Worm (Caenorhabditis elegans): ENCODE measurements around the gene R03G8.3.

DNA sequence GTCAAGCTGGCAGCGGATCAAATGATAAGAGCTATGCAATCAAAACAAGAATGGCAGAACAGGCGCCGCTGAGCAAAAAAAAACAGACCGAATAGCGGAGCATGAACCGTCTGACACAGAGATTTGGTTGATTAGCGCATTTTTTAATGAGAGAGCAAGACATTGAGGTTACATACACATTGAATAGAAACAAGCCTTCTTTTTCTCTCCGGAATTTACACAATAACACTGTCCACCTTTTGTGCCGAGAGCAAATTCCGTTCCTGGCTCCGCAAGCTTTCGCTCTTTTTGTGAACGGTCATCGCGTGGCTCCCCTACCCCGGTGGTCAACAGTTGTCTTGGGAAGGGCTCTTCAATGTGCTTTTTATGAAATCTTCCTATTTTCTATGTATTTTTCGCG lies 35.2 kb upstream of the R03G8.3 start, which contains the start of gene K03A11.6:
- TF ChIP-seq tab-1 (GFP tag; IDR thresholded peaks at IDR 0.05) = no peak
- TF ChIP-seq ref-1 (GFP tag; conservative IDR thresholded peaks at IDR 0.05) = no peak
- no peak for TF ChIP-seq klf-2 (GFP tag; conservative IDR thresholded peaks at IDR 0.05)
- no peak for TF ChIP-seq flt-1 (GFP tag; IDR thresholded peaks at IDR 0.05)
- no peak for TF ChIP-seq cog-1 (tag; optimal IDR thresholded peaks at IDR 0.05)

Data from whole organism, midembryonic.